Worm (Caenorhabditis elegans) whole organism, L2 larva: ENCODE results near the gene dhgd-1.

Source experiments
- C34F6.9 ChIP-seq: fragments of 150-350 bp; optimal IDR thresholded peaks from 2 replicates; lab custom pipeline; 2014; ENCODE audit warnings: missing biosample characterization, missing genetic modification characterization
- F13H6.1 ChIP-seq: sonication (generic microtip); optimal IDR thresholded peaks from 2 replicates; lab custom pipeline; 2016; ENCODE audit warnings: missing genetic modification characterization, missing compliant biosample characterization
- R02D3.7 ChIP-seq: fragments of 150-350 bp; optimal IDR thresholded peaks from 2 replicates; lab custom pipeline; 2014; ENCODE audit warnings: missing biosample characterization, missing genetic modification characterization
- Y55F3AM.14 ChIP-seq: fragments of 200-800 bp; sonication (Bioruptor generic); optimal IDR thresholded peaks from 2 replicates; lab custom pipeline; 2018; ENCODE audit warnings: mild to moderate bottlenecking, missing genetic modification characterization, missing compliant biosample characterization
- ZK546.5 ChIP-seq: sonication (generic microtip); optimal IDR thresholded peaks from 2 replicates; lab custom pipeline; 2017; ENCODE audit warnings: missing biosample characterization, missing genetic modification characterization
- aly-2 ChIP-seq: fragments of 150-350 bp; optimal IDR thresholded peaks from 2 replicates; lab custom pipeline; 2014; ENCODE audit warnings: missing biosample characterization, missing genetic modification characterization
- ama-1 ChIP-seq: fragments of 150-350 bp; optimal IDR thresholded peaks from 2 replicates; lab custom pipeline; 2018; ENCODE audit warnings: inconsistent platforms
- blmp-1 ChIP-seq: sonication (generic microtip); optimal IDR thresholded peaks from 2 replicates; lab custom pipeline; 2017; ENCODE audit warnings: missing genetic modification characterization, mild to moderate bottlenecking, missing compliant biosample characterization, antibody characterized with exemption, moderate library complexity; ENCODE audit not compliant: insufficient read depth
- ceh-82 ChIP-seq: fragments of 150-350 bp; optimal IDR thresholded peaks from 2 replicates; lab custom pipeline; 2014; ENCODE audit warnings: missing biosample characterization, missing genetic modification characterization
- crh-2 ChIP-seq: sonication (generic microtip); optimal IDR thresholded peaks from 2 replicates; lab custom pipeline; 2017; ENCODE audit warnings: missing biosample characterization, missing genetic modification characterization
- dmd-4 ChIP-seq: sonication (generic microtip); optimal IDR thresholded peaks from 2 replicates; lab custom pipeline; 2017; ENCODE audit warnings: missing biosample characterization, missing genetic modification characterization
- elt-1 ChIP-seq: fragments of 150-350 bp; optimal IDR thresholded peaks from 2 replicates; lab custom pipeline; 2014; ENCODE audit warnings: missing biosample characterization, missing genetic modification characterization
- fos-1 ChIP-seq: fragments of 150-350 bp; optimal IDR thresholded peaks from 2 replicates; lab custom pipeline; 2014; ENCODE audit warnings: missing biosample characterization, missing genetic modification characterization
- gmeb-1 ChIP-seq: fragments of 150-350 bp; optimal IDR thresholded peaks from 2 replicates; lab custom pipeline; 2014; ENCODE audit warnings: missing biosample characterization, missing genetic modification characterization
- lin-11 ChIP-seq: fragments of 150-350 bp; sonication (generic microtip); optimal IDR thresholded peaks from 2 replicates; lab custom pipeline; 2014; ENCODE audit warnings: missing biosample characterization, missing genetic modification characterization, inconsistent platforms, mixed read lengths
- lin-13 ChIP-seq: fragments of 150-350 bp; optimal IDR thresholded peaks from 2 replicates; lab custom pipeline; 2014; ENCODE audit warnings: missing biosample characterization, missing genetic modification reagents, missing genetic modification characterization
- lin-39 ChIP-seq: fragments of 150-350 bp; optimal IDR thresholded peaks from 2 replicates; lab custom pipeline; 2014; ENCODE audit warnings: missing biosample characterization, missing genetic modification reagents, missing genetic modification characterization
- lsy-2 ChIP-seq, 2 experiments: fragments of 150-350 bp in 1 of 2; sonication (generic microtip) in 1 of 2; optimal IDR thresholded peaks; 2 replicates each; lab custom pipeline; 2014 to 2017; ENCODE audit warnings: missing biosample characterization in 2 of 2, missing genetic modification characterization in 2 of 2
- mdl-1 ChIP-seq, 2 experiments: fragments of 150-350 bp in 1 of 2; sonication (generic microtip) in 1 of 2; optimal IDR thresholded peaks; 2 replicates each; lab custom pipeline; 2017; ENCODE audit warnings: missing biosample characterization in 2 of 2, missing genetic modification characterization in 2 of 2
- nhr-10 ChIP-seq: sonication (generic microtip); optimal IDR thresholded peaks from 2 replicates; lab custom pipeline; 2017; ENCODE audit warnings: missing biosample characterization, missing genetic modification characterization
- nhr-12 ChIP-seq: fragments of 150-350 bp; optimal IDR thresholded peaks from 2 replicates; lab custom pipeline; 2014; ENCODE audit warnings: missing biosample characterization, missing genetic modification characterization
- nhr-129 ChIP-seq: fragments of 150-350 bp; optimal IDR thresholded peaks from 2 replicates; lab custom pipeline; 2014; ENCODE audit warnings: missing biosample characterization, missing genetic modification characterization
- nhr-21 ChIP-seq: fragments of 150-350 bp; optimal IDR thresholded peaks from 2 replicates; lab custom pipeline; 2014; ENCODE audit warnings: missing biosample characterization, missing genetic modification characterization
- nhr-237 ChIP-seq: fragments of 150-350 bp; optimal IDR thresholded peaks from 2 replicates; lab custom pipeline; 2014; ENCODE audit warnings: missing biosample characterization, missing genetic modification characterization
- nhr-25 ChIP-seq: fragments of 150-350 bp; sonication (generic microtip); optimal IDR thresholded peaks from 3 replicates; lab custom pipeline; 2014; ENCODE audit warnings: missing biosample characterization, missing genetic modification characterization
- nhr-6 ChIP-seq: fragments of 150-350 bp; optimal IDR thresholded peaks from 2 replicates; lab custom pipeline; 2014; ENCODE audit warnings: missing biosample characterization, missing genetic modification characterization
- nhr-77 ChIP-seq: fragments of 150-350 bp; optimal IDR thresholded peaks from 2 replicates; lab custom pipeline; 2014; ENCODE audit warnings: missing biosample characterization, missing genetic modification characterization
- skn-1 ChIP-seq: sonication (generic microtip); optimal IDR thresholded peaks from 2 replicates; lab custom pipeline; 2017; ENCODE audit warnings: missing biosample characterization, missing genetic modification characterization
- sma-3 ChIP-seq: sonication (generic microtip); optimal IDR thresholded peaks from 2 replicates; lab custom pipeline; 2016; ENCODE audit warnings: missing genetic modification reagents, missing genetic modification characterization, missing compliant biosample characterization
- sma-9 ChIP-seq, 2 experiments: fragments of 150-350 bp in 1 of 2; sonication (generic microtip) in 1 of 2; optimal IDR thresholded peaks; 2 replicates each; lab custom pipeline; 2014 to 2016; ENCODE audit warnings: missing genetic modification characterization in 2 of 2, mild to moderate bottlenecking in 1 of 2, missing biosample characterization in 1 of 2, missing compliant biosample characterization in 1 of 2, missing genetic modification reagents in 1 of 2, moderate library complexity in 1 of 2
- snpc-4 ChIP-seq: fragments of 150-350 bp; optimal IDR thresholded peaks from 2 replicates; lab custom pipeline; 2014; ENCODE audit warnings: missing biosample characterization, missing genetic modification characterization
- unc-39 ChIP-seq: fragments of 150-350 bp; optimal IDR thresholded peaks from 2 replicates; lab custom pipeline; 2014; ENCODE audit warnings: missing biosample characterization, missing genetic modification characterization
- unc-55 ChIP-seq: fragments of 150-350 bp; sonication (generic microtip); optimal IDR thresholded peaks from 3 replicates; lab custom pipeline; 2014; ENCODE audit warnings: missing biosample characterization, missing genetic modification reagents, missing genetic modification characterization
- unc-62 ChIP-seq: fragments of 150-350 bp; optimal IDR thresholded peaks from 2 replicates; lab custom pipeline; 2014; ENCODE audit warnings: missing biosample characterization, missing genetic modification reagents, missing genetic modification characterization
- zag-1 ChIP-seq: fragments of 150-350 bp; optimal IDR thresholded peaks from 2 replicates; lab custom pipeline; 2014; ENCODE audit warnings: missing biosample characterization, missing genetic modification characterization
- ztf-11 ChIP-seq: sonication (generic microtip); optimal IDR thresholded peaks from 2 replicates; lab custom pipeline; 2017; ENCODE audit warnings: missing biosample characterization, missing genetic modification characterization
- ztf-4 ChIP-seq: fragments of 150-350 bp; optimal IDR thresholded peaks from 2 replicates; lab custom pipeline; 2014; ENCODE audit warnings: missing biosample characterization, missing genetic modification characterization

dhgd-1 gene

DNA sequence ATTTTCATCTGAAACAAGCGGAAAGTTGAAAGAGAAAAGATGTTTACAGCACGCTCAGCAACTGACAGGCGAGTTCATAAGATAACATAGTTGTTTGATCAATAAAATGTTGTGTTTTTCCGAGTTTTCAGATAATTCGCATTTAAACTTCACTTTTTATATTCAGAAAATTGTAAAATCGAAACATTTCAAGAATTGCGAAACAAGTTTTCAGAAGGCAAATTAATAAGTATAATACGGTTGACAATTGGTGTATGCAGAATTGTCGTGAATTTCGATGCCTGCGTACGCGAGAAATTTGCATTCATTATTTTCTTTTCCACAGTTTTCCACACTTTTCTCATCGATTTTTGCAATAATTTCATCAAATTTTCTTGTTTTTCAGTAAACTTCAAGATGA lies 56.6 kb downstream of the dhgd-1 start, which contains the start of the genes ooc-3 and B0334.4:
Gene ooc-3 (minus strand): TSS at position 15 of the 400 bp plus-strand sequence.
Gene B0334.4 (plus strand): TSS at position 386 of the 400 bp plus-strand sequence.
- TF ChIP-seq sma-9 (GFP tag; optimal IDR thresholded peaks at IDR 0.05; lab: Kevin White, UChicago) = no peak
- TF ChIP-seq sma-9 (tag; optimal IDR thresholded peaks at IDR 0.05; lab: Kevin White, UChicago) = no peak
- TF ChIP-seq zag-1 = no peak
- TF ChIP-seq dmd-4 = no peak
- TF ChIP-seq nhr-237 (tag; lab: Kevin White, UChicago) = no peak
- no peak for TF ChIP-seq nhr-77 (tag; lab: Kevin White, UChicago)
- no peak for TF ChIP-seq aly-2
- TF ChIP-seq elt-1 (tag; lab: Kevin White, UChicago) = no peak
- no peak for TF ChIP-seq F13H6.1 (tag; lab: Kevin White, UChicago)
- no peak for TF ChIP-seq unc-39 (tag; lab: Kevin White, UChicago)
- TF ChIP-seq crh-2 (tag; lab: Kevin White, UChicago) = no peak
- TF ChIP-seq nhr-10 = no peak
- no peak for TF ChIP-seq ZK546.5
- no peak for TF ChIP-seq nhr-21
- no peak for TF ChIP-seq lin-13 (GFP tag; lab: Kevin White, UChicago)
- no peak for TF ChIP-seq R02D3.7 (tag; lab: Kevin White, UChicago)
- no peak for TF ChIP-seq nhr-6 (tag; lab: Kevin White, UChicago)
- TF ChIP-seq ama-1 (lab: Kevin White, UChicago) = peak; percentile 9
- TF ChIP-seq snpc-4 (tag; lab: Kevin White, UChicago) = no peak
- TF ChIP-seq skn-1 (tag; lab: Kevin White, UChicago) = no peak
- TF ChIP-seq ceh-82 (tag; lab: Kevin White, UChicago) = no peak
- peak; percentile 66 for TF ChIP-seq C34F6.9 (tag; lab: Kevin White, UChicago)
- peak; percentile 16 for TF ChIP-seq gmeb-1 (tag; lab: Kevin White, UChicago)
- no peak for TF ChIP-seq unc-55 (GFP tag; lab: Kevin White, UChicago)
- TF ChIP-seq unc-62 (GFP tag; lab: Kevin White, UChicago) = no peak
- no peak for TF ChIP-seq fos-1
- TF ChIP-seq lin-11 = no peak
- peak; percentile 46 to 95 for TF ChIP-seq lsy-2 (tag; optimal IDR thresholded peaks at IDR 0.05; lab: Kevin White, UChicago)
- TF ChIP-seq mdl-1 (tag; optimal IDR thresholded peaks at IDR 0.05; lab: Kevin White, UChicago) = no peak
- TF ChIP-seq ztf-11 (tag; lab: Kevin White, UChicago) = no peak
- no peak for TF ChIP-seq nhr-12
- TF ChIP-seq lin-39 (tag; lab: Kevin White, UChicago) = no peak
- no peak for TF ChIP-seq blmp-1 (tag; lab: Kevin White, UChicago)
- TF ChIP-seq nhr-129 (tag; lab: Kevin White, UChicago) = peak; percentile 42

DNA sequence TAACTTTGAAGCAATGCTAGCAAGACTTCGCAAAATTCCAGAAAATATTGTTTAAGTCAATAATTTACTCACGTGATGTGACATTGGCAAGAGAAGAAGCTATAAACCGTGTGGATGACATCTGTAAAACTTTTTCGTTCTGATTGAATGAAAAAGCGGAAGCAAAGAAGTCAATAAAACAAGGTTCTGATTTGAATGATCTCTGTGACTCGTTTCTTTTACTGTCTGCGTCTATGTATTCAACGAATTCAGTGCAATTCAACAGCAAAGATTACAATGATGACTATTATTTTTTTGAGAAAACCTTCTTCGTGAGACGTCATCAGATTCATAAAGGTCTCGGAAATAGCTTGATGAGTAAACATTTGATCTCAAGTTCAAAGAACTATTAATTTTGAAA lies 59.0 kb downstream of the dhgd-1 start, which contains the start of gene hacl-1:
Gene hacl-1 (minus strand): TSS at position 121 of the 400 bp plus-strand sequence.
- peak; percentile 63 for TF ChIP-seq crh-2 (tag; lab: Kevin White, UChicago)
- TF ChIP-seq nhr-6 (tag; lab: Kevin White, UChicago) = no peak
- no peak for TF ChIP-seq Y55F3AM.14 (GFP tag; lab: Kevin White, UChicago)
- peak; percentile 0 to 38 for TF ChIP-seq lsy-2 (tag; optimal IDR thresholded peaks at IDR 0.05; lab: Kevin White, UChicago)
- peak; percentile 63 for TF ChIP-seq sma-3
- peak; percentile 12 for TF ChIP-seq sma-9 (GFP tag; optimal IDR thresholded peaks at IDR 0.05; lab: Kevin White, UChicago)
- no peak for TF ChIP-seq sma-9 (tag; optimal IDR thresholded peaks at IDR 0.05; lab: Kevin White, UChicago)
- peak; percentile 19 for TF ChIP-seq C34F6.9 (tag; lab: Kevin White, UChicago)
- peak; percentile 7 for TF ChIP-seq ztf-4 (tag; lab: Kevin White, UChicago)
- no peak for TF ChIP-seq aly-2
- TF ChIP-seq fos-1 = peak; percentile 35
- TF ChIP-seq nhr-21 = peak; percentile 68
- peak; percentile 71 for TF ChIP-seq nhr-25 (tag; lab: Kevin White, UChicago)
